Worm (Caenorhabditis elegans): Measurements from ENCODE around the gene erd-2.1.

Gene erd-2.1

DNA sequence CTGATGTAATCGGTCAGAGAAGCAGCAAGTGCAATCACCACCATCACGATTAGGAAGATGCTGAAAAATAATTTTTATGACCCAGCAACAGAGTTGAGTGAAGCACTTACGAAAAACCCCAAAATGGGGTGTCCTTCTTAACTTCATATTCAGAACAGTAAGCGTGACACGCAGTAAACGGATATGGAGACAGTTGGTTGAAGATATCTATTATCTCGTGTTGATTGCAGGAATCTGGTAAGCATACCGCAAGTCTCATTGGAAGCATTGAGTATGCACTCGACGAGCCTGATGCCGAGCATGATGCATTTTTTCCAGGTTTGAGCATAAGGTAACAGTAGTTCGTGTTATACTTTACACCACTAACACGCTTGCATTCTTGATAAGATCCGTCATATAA lies 17.4 kb downstream of the erd-2.1 start:
- TF ChIP-seq drap-1 (GFP tag; optimal IDR thresholded peaks at IDR 0.05) (no peak), hlh-1 (tag; optimal IDR thresholded peaks at IDR 0.05) (no peak), tbx-8 (GFP tag; optimal IDR thresholded peaks at IDR 0.05) (no peak), blmp-1 (tag; optimal IDR thresholded peaks at IDR 0.05) (no peak), ceh-83 (GFP tag; optimal IDR thresholded peaks at IDR 0.05) (no peak), flh-1 (GFP tag; optimal IDR thresholded peaks at IDR 0.05) (no peak), lsy-2 (tag; optimal IDR thresholded peaks at IDR 0.05) (no peak), unc-62 (GFP tag; optimal IDR thresholded peaks at IDR 0.05) (no peak), elt-3 (tag; optimal IDR thresholded peaks at IDR 0.05) (no peak), mls-2 (tag; optimal IDR thresholded peaks at IDR 0.05) (no peak)

DNA sequence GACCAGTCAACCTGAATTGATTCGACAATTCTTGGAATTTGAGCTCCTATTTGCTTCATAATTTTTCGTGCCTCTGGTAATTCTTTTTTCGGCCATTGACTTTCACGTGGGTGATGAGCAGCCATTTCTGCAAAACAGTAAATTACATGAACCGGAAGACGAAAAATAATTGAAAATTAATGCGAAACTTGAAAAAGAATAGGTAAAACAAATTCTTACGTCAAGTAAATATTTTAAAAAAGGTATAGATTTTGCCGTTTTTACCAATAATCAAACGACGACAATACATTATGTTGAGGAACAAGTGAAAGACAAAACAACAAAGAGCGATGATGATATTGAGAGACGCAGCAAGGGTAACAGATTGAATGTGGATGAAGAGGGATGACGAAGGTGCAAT lies 20.1 kb downstream of the erd-2.1 start, which contains the start of gene moc-1:
Gene moc-1, minus strand, starts transcription at position 127 of the 400 bp plus-strand sequence.
- TF ChIP-seq pha-4 (tag; optimal IDR thresholded peaks at IDR 0.05) (no peak), nhr-2 (tag; optimal IDR thresholded peaks at IDR 0.05) (no peak), drap-1 (GFP tag; optimal IDR thresholded peaks at IDR 0.05) (no peak), nhr-12 (tag; optimal IDR thresholded peaks at IDR 0.05) (no peak), mls-2 (tag; optimal IDR thresholded peaks at IDR 0.05) (no peak), unc-120 (tag; optimal IDR thresholded peaks at IDR 0.05; ENCODE audit: poor library complexity, severe bottlenecking) (no peak), mab-5 (tag; optimal IDR thresholded peaks at IDR 0.05) (no peak), elt-3 (tag; optimal IDR thresholded peaks at IDR 0.05) (no peak), snpc-4 (tag; optimal IDR thresholded peaks at IDR 0.05) (no peak), elt-1 (tag; optimal IDR thresholded peaks at IDR 0.05; ENCODE audit: borderline replicate concordance, insufficient read depth) (no peak), blmp-1 (tag; optimal IDR thresholded peaks at IDR 0.05) (no peak), cnd-1 (tag; optimal IDR thresholded peaks at IDR 0.05) (no peak), tbx-8 (GFP tag; optimal IDR thresholded peaks at IDR 0.05) (no peak)

DNA sequence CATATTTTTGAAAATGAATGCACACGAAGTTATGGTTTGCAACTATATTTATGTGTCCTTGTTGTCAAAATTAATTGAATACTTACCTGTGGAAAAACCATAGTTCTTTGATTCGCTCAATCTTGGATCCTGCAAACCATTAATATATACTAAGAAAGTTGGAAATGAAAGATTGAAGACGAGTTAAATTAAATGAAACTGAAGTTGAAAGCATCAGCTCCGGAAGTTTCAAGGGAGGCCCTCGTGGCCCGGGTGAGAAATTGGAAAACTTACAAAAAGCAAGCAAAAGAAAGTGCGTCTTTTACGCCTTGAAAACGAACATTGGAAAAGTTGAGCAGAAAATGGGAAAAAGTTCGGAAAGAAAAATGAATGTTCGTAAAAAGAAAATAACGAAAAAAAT lies 25.5 kb downstream of the erd-2.1 start, which contains the start of gene unc-58:
Gene unc-58, minus strand, starts transcription at position 101 of the 400 bp plus-strand sequence.
- TF ChIP-seq ces-1 (GFP tag; optimal IDR thresholded peaks at IDR 0.05): no peak
- no peak for TF ChIP-seq mls-2 (tag; optimal IDR thresholded peaks at IDR 0.05)
- no peak for TF ChIP-seq sem-2 (GFP tag; optimal IDR thresholded peaks at IDR 0.05)
- no peak for TF ChIP-seq snpc-4 (tag; optimal IDR thresholded peaks at IDR 0.05)
- no peak for TF ChIP-seq sptf-1 (tag; optimal IDR thresholded peaks at IDR 0.05)

DNA sequence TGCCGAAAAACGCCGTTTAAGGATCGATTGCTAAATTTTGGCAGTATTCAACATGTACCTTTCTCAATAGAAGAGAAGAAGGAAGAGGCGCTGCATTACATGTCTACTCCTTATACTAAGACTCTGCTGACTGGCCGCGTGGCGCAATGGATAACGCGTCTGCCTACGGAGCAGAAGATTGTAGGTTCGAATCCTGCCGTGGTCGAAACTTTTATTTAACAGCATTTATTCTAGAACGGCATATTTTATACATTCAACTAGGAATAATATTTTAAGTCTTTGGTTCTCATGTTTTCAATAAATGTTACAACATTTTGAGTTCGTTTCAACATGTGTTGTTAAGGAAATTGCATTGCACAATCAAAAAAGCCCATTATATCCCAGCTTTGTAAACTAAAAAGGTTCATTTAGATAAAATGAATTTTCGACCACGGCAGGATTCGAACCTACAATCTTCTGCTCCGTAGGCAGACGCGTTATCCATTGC lies 26.0 kb downstream of the erd-2.1 start:
- TF ChIP-seq ceh-83 (GFP tag; optimal IDR thresholded peaks at IDR 0.05) (peak; percentile 88), bed-3 (GFP tag; optimal IDR thresholded peaks at IDR 0.05) (peak; percentile 65), sem-2 (GFP tag; optimal IDR thresholded peaks at IDR 0.05) (peak; percentile 70), M03D4.4 (tag; optimal IDR thresholded peaks at IDR 0.05) (peak; percentile 84), pha-4 (tag; optimal IDR thresholded peaks at IDR 0.05) (peak; percentile 53), cnd-1 (tag; optimal IDR thresholded peaks at IDR 0.05) (peak; percentile 81), tbx-8 (GFP tag; optimal IDR thresholded peaks at IDR 0.05) (peak; percentile 49), unc-120 (tag; optimal IDR thresholded peaks at IDR 0.05; ENCODE audit: poor library complexity, severe bottlenecking) (peak; percentile 64), ham-2 (GFP tag; optimal IDR thresholded peaks at IDR 0.05) (peak; percentile 59), lin-32 (GFP tag; optimal IDR thresholded peaks at IDR 0.05) (peak; percentile 60), mls-2 (tag; optimal IDR thresholded peaks at IDR 0.05) (peak; percentile 81), drap-1 (GFP tag; optimal IDR thresholded peaks at IDR 0.05) (peak; percentile 86), flh-1 (GFP tag; optimal IDR thresholded peaks at IDR 0.05) (peak; percentile 21), sptf-1 (tag; optimal IDR thresholded peaks at IDR 0.05) (peak; percentile 82), ces-1 (GFP tag; optimal IDR thresholded peaks at IDR 0.05) (peak; percentile 23), ceh-43 (GFP tag; optimal IDR thresholded peaks at IDR 0.05) (peak; percentile 29), elt-1 (tag; optimal IDR thresholded peaks at IDR 0.05; ENCODE audit: borderline replicate concordance, insufficient read depth) (peak; percentile 22), unc-62 (GFP tag; optimal IDR thresholded peaks at IDR 0.05) (peak; percentile 38), mep-1 (tag; optimal IDR thresholded peaks at IDR 0.05) (peak; percentile 28)

DNA sequence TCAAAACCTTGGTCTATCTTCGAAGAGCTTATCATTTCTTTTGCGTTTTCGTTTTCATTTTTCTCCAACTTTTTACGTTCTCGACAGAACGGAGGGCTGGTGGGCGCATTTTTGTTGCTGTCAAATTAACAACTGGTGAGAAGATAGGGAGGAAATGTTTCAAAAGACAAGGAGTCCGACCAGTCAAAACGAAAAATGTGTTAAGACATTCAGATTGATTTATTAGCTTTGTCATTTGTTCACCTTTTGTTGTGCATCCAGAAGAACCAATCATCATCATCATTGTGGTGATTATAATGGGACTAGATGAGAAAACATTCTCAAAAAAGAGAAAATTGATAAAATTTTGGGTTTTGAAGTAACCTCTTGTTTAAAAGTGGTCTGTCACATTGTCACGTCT lies 28.5 kb downstream of the erd-2.1 start:
- TF ChIP-seq nhr-76 (tag; optimal IDR thresholded peaks at IDR 0.05) (no peak), mls-2 (tag; optimal IDR thresholded peaks at IDR 0.05) (no peak), hlh-1 (tag; optimal IDR thresholded peaks at IDR 0.05) (peak; percentile 23), unc-62 (GFP tag; optimal IDR thresholded peaks at IDR 0.05) (peak; percentile 70), lsy-2 (tag; optimal IDR thresholded peaks at IDR 0.05) (no peak), flh-1 (GFP tag; optimal IDR thresholded peaks at IDR 0.05) (no peak)

All from whole organism, mixed stage, embryonic.